Fruit fly (Drosophila melanogaster) whole organism, embryonic: ENCODE results near the gene Syn1.

ENCODE experiments used
- Atf3 ChIP-seq: fragments of 200-800 bp; sonication (Bioruptor generic); optimal IDR thresholded peaks from 3 replicates; lab custom pipeline; 2016; ENCODE audit warnings: missing biosample characterization, missing genetic modification characterization
- Bteb2 ChIP-seq: fragments of 200-800 bp; sonication (Bioruptor generic); optimal IDR thresholded peaks from 2 replicates; lab custom pipeline; 2016; ENCODE audit warnings: missing biosample characterization, missing genetic modification characterization
- CG10209 ChIP-seq: fragments of 200-800 bp; sonication (Bioruptor generic); optimal IDR thresholded peaks from 3 replicates; lab custom pipeline; 2017; ENCODE audit warnings: missing biosample characterization, mild to moderate bottlenecking, missing genetic modification characterization, missing genetic modification reagents
- CG10267 ChIP-seq: fragments of 200-800 bp; sonication (Bioruptor generic); optimal IDR thresholded peaks from 2 replicates; lab custom pipeline; 2018; ENCODE audit warnings: missing biosample characterization, mild to moderate bottlenecking, missing genetic modification characterization, moderate library complexity
- CG10366 ChIP-seq: fragments of 200-800 bp; sonication (Bioruptor generic); IDR thresholded peaks from 2 replicates; pipeline ENCODE4 v1.3.6; 2022; ENCODE audit warnings: missing biosample characterization, missing genetic modification characterization
- CG10543 ChIP-seq: fragments of 200-800 bp; sonication (Bioruptor generic); optimal IDR thresholded peaks from 3 replicates; lab custom pipeline; 2017; ENCODE audit warnings: missing biosample characterization, mild to moderate bottlenecking, missing genetic modification characterization, moderate library complexity
- CG10654 ChIP-seq: fragments of 200-800 bp; sonication (Bioruptor generic); optimal IDR thresholded peaks from 2 replicates; lab custom pipeline; 2016; ENCODE audit warnings: missing biosample characterization, missing genetic modification characterization
- CG10979 ChIP-seq: fragments of 200-800 bp; sonication (Bioruptor generic); optimal IDR thresholded peaks from 2 replicates; lab custom pipeline; 2018; ENCODE audit warnings: missing biosample characterization, mild to moderate bottlenecking, missing genetic modification characterization, moderate library complexity
- CG11398 ChIP-seq: fragments of 200-800 bp; sonication (Bioruptor generic); optimal IDR thresholded peaks from 2 replicates; lab custom pipeline; 2016; ENCODE audit warnings: missing biosample characterization, missing genetic modification characterization
- CG14667 ChIP-seq: fragments of 200-800 bp; sonication (Bioruptor generic); IDR thresholded peaks from 2 replicates; pipeline ENCODE4 v1.3.6; 2022; ENCODE audit warnings: missing biosample characterization, missing genetic modification characterization
- CG14860 ChIP-seq: fragments of 200-800 bp; sonication (Bioruptor generic); IDR thresholded peaks from 3 replicates; pipeline ENCODE4 v1.3.6; 2022; ENCODE audit warnings: missing biosample characterization, missing genetic modification characterization; ENCODE audit not compliant: partially characterized antibody
- CG15479 ChIP-seq: fragments of 200-800 bp; sonication (Bioruptor generic); optimal IDR thresholded peaks from 3 replicates; lab custom pipeline; 2019; ENCODE audit warnings: missing biosample characterization, mild to moderate bottlenecking, missing genetic modification characterization, moderate library complexity
- CG15514 ChIP-seq: fragments of 200-800 bp; sonication (Bioruptor generic); optimal IDR thresholded peaks from 3 replicates; lab custom pipeline; 2017; ENCODE audit warnings: missing biosample characterization, missing genetic modification characterization, mild to moderate bottlenecking, moderate library complexity, missing genetic modification reagents
- CG15601 ChIP-seq: fragments of 200-800 bp; sonication (Bioruptor generic); optimal IDR thresholded peaks from 3 replicates; lab custom pipeline; 2019; ENCODE audit warnings: missing biosample characterization, mild to moderate bottlenecking, missing genetic modification characterization, moderate library complexity
- CG1647 ChIP-seq: fragments of 200-800 bp; sonication (Bioruptor generic); optimal IDR thresholded peaks from 3 replicates; lab custom pipeline; 2016; ENCODE audit warnings: missing biosample characterization, missing genetic modification characterization
- CG18619 ChIP-seq: fragments of 200-800 bp; sonication (Bioruptor generic); optimal IDR thresholded peaks from 3 replicates; lab custom pipeline; 2017; ENCODE audit warnings: missing biosample characterization, mild to moderate bottlenecking, missing genetic modification characterization
- CG31365 ChIP-seq: fragments of 200-800 bp; sonication (Bioruptor generic); optimal IDR thresholded peaks from 2 replicates; lab custom pipeline; 2018; ENCODE audit warnings: missing biosample characterization, mild to moderate bottlenecking, missing genetic modification characterization
- CG3995 ChIP-seq: fragments of 200-800 bp; sonication (Bioruptor generic); optimal IDR thresholded peaks from 3 replicates; lab custom pipeline; 2016; ENCODE audit warnings: missing biosample characterization, missing genetic modification characterization
- CG4282 ChIP-seq: fragments of 200-800 bp; sonication (Bioruptor generic); optimal IDR thresholded peaks from 2 replicates; lab custom pipeline; 2016; ENCODE audit warnings: missing biosample characterization, missing genetic modification characterization
- CG4360 ChIP-seq: fragments of 200-800 bp; sonication (Bioruptor generic); IDR thresholded peaks from 2 replicates; pipeline ENCODE4 v1.3.6; 2022; ENCODE audit warnings: missing biosample characterization, missing genetic modification characterization
- CG6683 ChIP-seq: fragments of 200-800 bp; sonication (Bioruptor generic); optimal IDR thresholded peaks from 2 replicates; lab custom pipeline; 2017; ENCODE audit warnings: missing biosample characterization, mild to moderate bottlenecking, missing genetic modification characterization, missing genetic modification reagents
- CG7372 ChIP-seq: fragments of 200-800 bp; sonication (Bioruptor generic); IDR thresholded peaks from 2 replicates; pipeline ENCODE4 v1.3.6; 2022; ENCODE audit warnings: missing biosample characterization, missing genetic modification characterization
- CG8290 ChIP-seq, 3 experiments: fragments of 200-800 bp; sonication (Bioruptor generic); optimal IDR thresholded peaks; 2 replicates each; lab custom pipeline; 2016 to 2019; ENCODE audit warnings: missing biosample characterization in 3 of 3, missing genetic modification characterization in 3 of 3, mild to moderate bottlenecking in 2 of 3, moderate library complexity in 1 of 3
- CG8944 ChIP-seq: fragments of 200-800 bp; sonication (Bioruptor generic); optimal IDR thresholded peaks from 3 replicates; lab custom pipeline; 2016; ENCODE audit warnings: missing biosample characterization, missing genetic modification characterization
- Camta ChIP-seq: fragments of 200-800 bp; sonication (Bioruptor generic); optimal IDR thresholded peaks from 2 replicates; lab custom pipeline; 2016; ENCODE audit warnings: missing biosample characterization, missing genetic modification characterization
- D ChIP-seq, 2 experiments: fragments of 200-800 bp in 1 of 2; fragments of >200 bp in 1 of 2; sonication (Bioruptor generic) in 1 of 2; optimal IDR thresholded peaks; 2 replicates in 1 of 2; 3 replicates in 1 of 2; lab custom pipeline; 2017; ENCODE audit warnings: mild to moderate bottlenecking in 1 of 2, missing biosample characterization in 1 of 2, missing genetic modification characterization in 1 of 2, missing genetic modification reagents in 1 of 2
- Dp ChIP-seq: fragments of 200-800 bp; sonication (Bioruptor generic); optimal IDR thresholded peaks from 2 replicates; lab custom pipeline; 2018; ENCODE audit warnings: missing biosample characterization, mild to moderate bottlenecking, missing genetic modification characterization, moderate library complexity
- Fer3 ChIP-seq: fragments of 200-800 bp; sonication (Bioruptor generic); optimal IDR thresholded peaks from 2 replicates; lab custom pipeline; 2018; ENCODE audit warnings: missing biosample characterization, mild to moderate bottlenecking, missing genetic modification characterization, moderate library complexity
- H2.0 ChIP-seq: fragments of 200-800 bp; sonication (Bioruptor generic); IDR thresholded peaks from 2 replicates; pipeline ENCODE4 v1.3.6; 2022; ENCODE audit warnings: missing biosample characterization, missing genetic modification characterization
- HLH4C ChIP-seq: fragments of 200-800 bp; sonication (Bioruptor generic); IDR thresholded peaks from 3 replicates; pipeline ENCODE4 v1.3.6; 2022; ENCODE audit warnings: missing biosample characterization, missing genetic modification characterization; ENCODE audit not compliant: partially characterized antibody
- HLH54F ChIP-seq: fragments of 200-800 bp; sonication (Bioruptor generic); optimal IDR thresholded peaks from 3 replicates; lab custom pipeline; 2016; ENCODE audit warnings: missing biosample characterization, missing genetic modification characterization
- Kr ChIP-seq: fragments of 200-800 bp; sonication (Bioruptor generic); optimal IDR thresholded peaks from 2 replicates; lab custom pipeline; 2017; ENCODE audit warnings: missing biosample characterization, mild to moderate bottlenecking, missing genetic modification characterization
- Meics ChIP-seq: fragments of 200-800 bp; sonication (Bioruptor generic); optimal IDR thresholded peaks from 2 replicates; lab custom pipeline; 2017; ENCODE audit warnings: missing biosample characterization, mild to moderate bottlenecking, missing genetic modification characterization
- Sin3A ChIP-seq: fragments of >200 bp; optimal IDR thresholded peaks from 2 replicates; lab custom pipeline; 2018
- ab ChIP-seq: fragments of 200-800 bp; sonication (Bioruptor generic); optimal IDR thresholded peaks from 2 replicates; lab custom pipeline; 2016; ENCODE audit warnings: missing biosample characterization, missing genetic modification characterization
- br ChIP-seq: fragments of >200 bp; optimal IDR thresholded peaks from 2 replicates; lab custom pipeline; 2017
- esg ChIP-seq: fragments of 200-800 bp; sonication (Bioruptor generic); conservative IDR thresholded peaks from 2 replicates; pipeline ENCODE4 v1.3.6; 2022; ENCODE audit warnings: missing biosample characterization, missing genetic modification characterization
- kay ChIP-seq: fragments of 200-800 bp; sonication (Bioruptor generic); optimal IDR thresholded peaks from 2 replicates; lab custom pipeline; 2016; ENCODE audit warnings: missing biosample characterization, missing genetic modification characterization
- lmd ChIP-seq: fragments of 200-800 bp; sonication (Bioruptor generic); IDR thresholded peaks from 2 replicates; pipeline ENCODE4 v1.3.6; 2022; ENCODE audit warnings: missing biosample characterization, missing genetic modification characterization
- lov ChIP-seq, 2 experiments: fragments of 200-800 bp in 1 of 2; fragments of >200 bp in 1 of 2; sonication (Bioruptor generic) in 1 of 2; IDR thresholded peaks in 1 of 2; optimal IDR thresholded peaks in 1 of 2; 2 replicates in 1 of 2; 3 replicates in 1 of 2; pipeline versions ENCODE4 v1.3.6 to Lab custom; 2017 to 2022; ENCODE audit warnings: missing biosample characterization in 1 of 2, missing genetic modification characterization in 1 of 2
- nerfin-2 ChIP-seq: fragments of 200-800 bp; sonication (Bioruptor generic); IDR thresholded peaks from 2 replicates; pipeline ENCODE4 v1.3.6; 2022; ENCODE audit warnings: missing biosample characterization, missing genetic modification characterization; ENCODE audit not compliant: partially characterized antibody
- nmo ChIP-seq: fragments of 200-800 bp; sonication (Bioruptor generic); optimal IDR thresholded peaks from 2 replicates; lab custom pipeline; 2018; ENCODE audit warnings: missing biosample characterization, mild to moderate bottlenecking, missing genetic modification characterization, moderate library complexity
- phol ChIP-seq: fragments of 200-800 bp; sonication (Bioruptor generic); optimal IDR thresholded peaks from 3 replicates; lab custom pipeline; 2018; ENCODE audit warnings: missing biosample characterization, mild to moderate bottlenecking, missing genetic modification characterization, moderate library complexity
- prd ChIP-seq, 3 experiments: fragments of >200 bp in 2 of 3; fragments of 200-800 bp in 1 of 3; sonication (Bioruptor generic) in 1 of 3; optimal IDR thresholded peaks in 2 of 3; IDR thresholded peaks in 1 of 3; 2 replicates in 2 of 3; 3 replicates in 1 of 3; pipeline versions ENCODE4 v1.3.6 to Lab custom; 2017 to 2022; ENCODE audit warnings: missing biosample characterization in 1 of 3, missing genetic modification characterization in 1 of 3
- salm ChIP-seq: fragments of 200-800 bp; sonication (Bioruptor generic); optimal IDR thresholded peaks from 2 replicates; lab custom pipeline; 2018; ENCODE audit warnings: missing biosample characterization, mild to moderate bottlenecking, missing genetic modification characterization
- tll ChIP-seq, 2 experiments: fragments of 200-800 bp in 1 of 2; fragments of >200 bp in 1 of 2; sonication (Bioruptor generic) in 1 of 2; optimal IDR thresholded peaks; 2 replicates each; lab custom pipeline; 2017 to 2019; ENCODE audit warnings: missing biosample characterization in 2 of 2, missing genetic modification characterization in 2 of 2, mild to moderate bottlenecking in 1 of 2, moderate library complexity in 1 of 2
- vnd ChIP-seq: fragments of 200-800 bp; sonication (Bioruptor generic); IDR thresholded peaks from 3 replicates; pipeline ENCODE4 v1.3.6; 2022; ENCODE audit warnings: missing biosample characterization, missing genetic modification characterization; ENCODE audit not compliant: partially characterized antibody
- wek ChIP-seq: fragments of 200-800 bp; sonication (Bioruptor generic); optimal IDR thresholded peaks from 3 replicates; lab custom pipeline; 2018; ENCODE audit warnings: missing biosample characterization, mild to moderate bottlenecking, missing genetic modification characterization, moderate library complexity

The Syn1 gene

dm6 chr3L:21808003-21808530 is 37.7 kb upstream of the Syn1 start (continued):
- TF ChIP-seq CG7372 (GFP tag; lab: Robert Waterston, UW) (no peak), CG15601 (tag; lab: Kevin White, UChicago) (no peak), HLH4C (GFP tag; lab: Robert Waterston, UW) (no peak), nmo (GFP tag; lab: Kevin White, UChicago) (peak; percentile 82), br (lab: Kevin White, UChicago) (no peak), CG4282 (GFP tag; lab: Kevin White, UChicago) (no peak), lmd (peak; percentile 50), Dp (GFP tag; lab: Kevin White, UChicago) (no peak), CG31365 (tag; lab: Kevin White, UChicago) (no peak), wek (no peak), lov (optimal IDR thresholded peaks at IDR 0.05; lab: Kevin White, UChicago) (no peak), lov (GFP tag; IDR thresholded peaks at IDR 0.05; lab: Robert Waterston, UW) (0 out of 3 replicates have a peak, but pooled peaks have one; percentile 62), salm (tag; lab: Kevin White, UChicago) (no peak), CG6683 (GFP tag; lab: Kevin White, UChicago) (no peak), prd (optimal IDR thresholded peaks at IDR 0.05; lab: Kevin White, UChicago) (no peak), prd (GFP tag; IDR thresholded peaks at IDR 0.05; lab: Robert Waterston, UW) (peak; percentile 78), ab (GFP tag; lab: Kevin White, UChicago) (no peak), Fer3 (no peak), Sin3A (lab: Kevin White, UChicago) (no peak), esg (GFP tag; lab: Robert Waterston, UW) (peak; percentile 65), kay (GFP tag; lab: Kevin White, UChicago) (no peak), CG1647 (GFP tag; lab: Kevin White, UChicago) (no peak), CG15479 (no peak), CG15514 (GFP tag; lab: Kevin White, UChicago) (no peak), HLH54F (GFP tag; lab: Kevin White, UChicago) (no peak), CG10543 (GFP tag; lab: Kevin White, UChicago) (no peak), CG8290 (GFP tag; optimal IDR thresholded peaks at IDR 0.05; lab: Kevin White, UChicago) (peak; percentile 58), CG8290 (tag; optimal IDR thresholded peaks at IDR 0.05; lab: Kevin White, UChicago) (no peak), CG11398 (no peak), CG10366 (peak; percentile 73), Kr (GFP tag; lab: Kevin White, UChicago) (no peak), CG4360 (GFP tag; lab: Robert Waterston, UW) (0 out of 2 replicates have a peak, but pooled peaks have one; percentile 8), Atf3 (peak; percentile 23), Camta (GFP tag; lab: Kevin White, UChicago) (no peak), D (optimal IDR thresholded peaks at IDR 0.05; lab: Kevin White, UChicago) (no peak), D (GFP tag; optimal IDR thresholded peaks at IDR 0.05; lab: Kevin White, UChicago) (peak; percentile 68), Bteb2 (GFP tag; lab: Kevin White, UChicago) (no peak), CG14667 (GFP tag; lab: Robert Waterston, UW) (peak; percentile 47; the same call in 1 of the 2 replicates), CG10267 (peak; percentile 73), phol (tag; lab: Kevin White, UChicago) (peak; percentile 82), CG10209 (GFP tag; lab: Kevin White, UChicago) (peak; percentile 77), tll (GFP tag; optimal IDR thresholded peaks at IDR 0.05; lab: Kevin White, UChicago) (no peak), CG18619 (GFP tag; lab: Kevin White, UChicago) (peak; percentile 45), CG3995 (GFP tag; lab: Kevin White, UChicago) (no peak), CG10654 (GFP tag; lab: Kevin White, UChicago) (peak; percentile 54), Meics (GFP tag; lab: Kevin White, UChicago) (peak; percentile 64), nerfin-2 (GFP tag; lab: Robert Waterston, UW) (no peak), CG14860 (no peak), vnd (GFP tag; lab: Robert Waterston, UW) (no peak), CG10979 (tag; lab: Kevin White, UChicago) (peak; percentile 85), CG8944 (GFP tag; lab: Kevin White, UChicago) (no peak), H2.0 (GFP tag; lab: Robert Waterston, UW) (peak; percentile 54; the same call in 1 of the 2 replicates)
